Worm (Caenorhabditis elegans) whole organism, young adult: Measurements from ENCODE around the gene C23H3.9.

ENCODE experiments used
- F49E8.2 ChIP-seq: sonication (generic microtip); optimal IDR thresholded peaks from 3 replicates; lab custom pipeline; 2017; ENCODE audit warnings: missing genetic modification characterization, mild to moderate bottlenecking, missing compliant biosample characterization, antibody characterized with exemption, moderate library complexity; ENCODE audit not compliant: insufficient read depth
- ama-1 ChIP-seq, 3 experiments: fragments of 150-350 bp in 1 of 3; sonication (generic microtip) in 2 of 3; optimal IDR thresholded peaks; 2 replicates each; lab custom pipeline; 2014 to 2018; ENCODE audit warnings: missing biosample characterization in 2 of 3, missing genetic modification characterization in 2 of 3, missing genetic modification reagents in 2 of 3
- ccch-3 ChIP-seq: fragments of 200-800 bp; sonication (Bioruptor generic); optimal IDR thresholded peaks from 2 replicates; lab custom pipeline; 2018; ENCODE audit warnings: mild to moderate bottlenecking, missing genetic modification characterization, missing compliant biosample characterization
- ceh-40 ChIP-seq: fragments of 200-800 bp; sonication (Bioruptor generic); IDR thresholded peaks from 2 replicates; pipeline ENCODE4 v1.3.6; 2022; ENCODE audit warnings: missing genetic modification characterization, missing compliant biosample characterization
- ceh-91 ChIP-seq: fragments of 200-800 bp; sonication (Bioruptor generic); IDR thresholded peaks from 2 replicates; pipeline ENCODE4 v1.3.6; 2022; ENCODE audit warnings: missing genetic modification reagents, missing genetic modification characterization, missing compliant biosample characterization
- madf-3 ChIP-seq: fragments of 200-800 bp; sonication (Bioruptor generic); IDR thresholded peaks from 2 replicates; pipeline ENCODE4 v1.3.6; 2022; ENCODE audit warnings: missing genetic modification reagents, missing genetic modification characterization, missing compliant biosample characterization
- unc-62 ChIP-seq: fragments of 150-350 bp; optimal IDR thresholded peaks from 2 replicates; lab custom pipeline; 2014; ENCODE audit warnings: missing biosample characterization, missing genetic modification reagents, missing genetic modification characterization
- zfh-2 ChIP-seq: fragments of 200-800 bp; sonication (Bioruptor generic); conservative IDR thresholded peaks from 2 replicates; pipeline ENCODE4 v1.3.6; 2022; ENCODE audit warnings: missing genetic modification reagents, missing genetic modification characterization, missing compliant biosample characterization
- ztf-25 ChIP-seq: fragments of 200-800 bp; sonication (Bioruptor generic); IDR thresholded peaks from 2 replicates; pipeline ENCODE4 v1.3.6; 2022; ENCODE audit warnings: missing genetic modification reagents, missing genetic modification characterization, missing compliant biosample characterization
- ztf-3 ChIP-seq: fragments of 200-800 bp; sonication (Bioruptor generic); optimal IDR thresholded peaks from 2 replicates; lab custom pipeline; 2018; ENCODE audit warnings: mild to moderate bottlenecking, missing genetic modification characterization, missing compliant biosample characterization

DNA sequence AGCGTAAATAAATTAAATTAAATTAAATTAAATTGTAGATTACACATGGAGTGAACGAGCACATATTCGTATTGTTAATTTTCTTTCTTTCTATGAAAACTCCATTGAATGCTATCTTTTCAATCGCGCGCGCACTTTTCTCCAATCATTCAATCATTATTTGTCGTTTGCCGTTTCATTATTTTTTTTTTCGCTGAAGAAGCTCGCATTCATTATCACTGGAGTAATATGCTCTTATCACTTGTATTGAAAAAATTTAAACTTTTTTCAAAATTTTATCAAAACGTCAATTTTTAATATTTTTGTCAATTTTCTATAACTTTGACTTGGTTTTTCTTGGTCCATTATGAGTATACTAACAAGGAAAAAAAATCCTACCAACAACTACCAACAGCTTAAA, 13.6 kb downstream of the C23H3.9 start:
- TF ChIP-seq ama-1 (optimal IDR thresholded peaks at IDR 0.05; lab: Kevin White, UChicago) (no peak), ama-1 (GFP tag; optimal IDR thresholded peaks at IDR 0.05; lab: Kevin White, UChicago) (no peak), ztf-25 (no peak), zfh-2 (GFP tag; lab: Robert Waterston, UW) (no peak), ztf-3 (GFP tag; lab: Kevin White, UChicago) (no peak), ceh-40 (GFP tag; lab: Robert Waterston, UW) (no peak), ccch-3 (GFP tag; lab: Kevin White, UChicago) (no peak), F49E8.2 (tag; lab: Kevin White, UChicago) (no peak), ceh-91 (GFP tag; lab: Robert Waterston, UW) (no peak), madf-3 (no peak), unc-62 (GFP tag; lab: Kevin White, UChicago) (no peak)
